Worm (Caenorhabditis elegans) whole organism, L2 larva: ENCODE measurements around the gene F08F8.9.

Source experiments
- F13H6.1 ChIP-seq: sonication (generic microtip); optimal IDR thresholded peaks from 2 replicates; lab custom pipeline; 2016; ENCODE audit warnings: missing genetic modification characterization, missing compliant biosample characterization
- alr-1 ChIP-seq: fragments of 150-350 bp; optimal IDR thresholded peaks from 2 replicates; lab custom pipeline; 2014; ENCODE audit warnings: missing biosample characterization, missing genetic modification characterization
- aly-2 ChIP-seq: fragments of 150-350 bp; optimal IDR thresholded peaks from 2 replicates; lab custom pipeline; 2014; ENCODE audit warnings: missing biosample characterization, missing genetic modification characterization
- ama-1 ChIP-seq: fragments of 150-350 bp; optimal IDR thresholded peaks from 2 replicates; lab custom pipeline; 2018; ENCODE audit warnings: inconsistent platforms
- elt-1 ChIP-seq: fragments of 150-350 bp; optimal IDR thresholded peaks from 2 replicates; lab custom pipeline; 2014; ENCODE audit warnings: missing biosample characterization, missing genetic modification characterization
- elt-3 ChIP-seq: sonication (generic microtip); optimal IDR thresholded peaks from 2 replicates; lab custom pipeline; 2017; ENCODE audit warnings: missing biosample characterization, missing genetic modification characterization
- lin-39 ChIP-seq: fragments of 150-350 bp; optimal IDR thresholded peaks from 2 replicates; lab custom pipeline; 2014; ENCODE audit warnings: missing biosample characterization, missing genetic modification reagents, missing genetic modification characterization
- lsy-2 ChIP-seq, 2 experiments: fragments of 150-350 bp in 1 of 2; sonication (generic microtip) in 1 of 2; optimal IDR thresholded peaks; 2 replicates each; lab custom pipeline; 2014 to 2017; ENCODE audit warnings: missing biosample characterization in 2 of 2, missing genetic modification characterization in 2 of 2
- mdl-1 ChIP-seq, 2 experiments: fragments of 150-350 bp in 1 of 2; sonication (generic microtip) in 1 of 2; optimal IDR thresholded peaks; 2 replicates each; lab custom pipeline; 2017; ENCODE audit warnings: missing biosample characterization in 2 of 2, missing genetic modification characterization in 2 of 2
- nhr-237 ChIP-seq: fragments of 150-350 bp; optimal IDR thresholded peaks from 2 replicates; lab custom pipeline; 2014; ENCODE audit warnings: missing biosample characterization, missing genetic modification characterization
- nhr-77 ChIP-seq: fragments of 150-350 bp; optimal IDR thresholded peaks from 2 replicates; lab custom pipeline; 2014; ENCODE audit warnings: missing biosample characterization, missing genetic modification characterization
- unc-39 ChIP-seq: fragments of 150-350 bp; optimal IDR thresholded peaks from 2 replicates; lab custom pipeline; 2014; ENCODE audit warnings: missing biosample characterization, missing genetic modification characterization
- unc-62 ChIP-seq: fragments of 150-350 bp; optimal IDR thresholded peaks from 2 replicates; lab custom pipeline; 2014; ENCODE audit warnings: missing biosample characterization, missing genetic modification reagents, missing genetic modification characterization
- zag-1 ChIP-seq: fragments of 150-350 bp; optimal IDR thresholded peaks from 2 replicates; lab custom pipeline; 2014; ENCODE audit warnings: missing biosample characterization, missing genetic modification characterization

DNA sequence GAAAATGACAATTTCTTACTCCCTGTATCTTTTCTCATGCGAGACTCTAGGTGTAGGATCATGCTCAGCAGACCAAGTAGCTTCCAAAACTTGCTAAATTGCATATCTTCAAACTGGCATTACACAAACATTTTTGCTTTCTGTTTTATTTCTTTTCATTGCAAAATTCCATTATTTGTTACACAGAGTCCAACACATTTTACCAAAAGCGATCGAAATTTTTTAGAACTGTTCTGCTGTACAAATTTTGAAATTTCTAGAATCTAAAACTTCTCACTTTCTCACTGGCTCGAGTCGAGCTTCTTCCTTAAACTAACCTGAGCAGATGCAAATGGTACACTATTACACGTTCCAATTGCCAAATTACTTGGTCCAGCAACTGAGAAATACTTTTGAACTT, 39.3 kb downstream of the F08F8.9 start:
- TF ChIP-seq lin-39 (tag; lab: Kevin White, UChicago) (no peak), unc-62 (no peak), F13H6.1 (tag; lab: Kevin White, UChicago) (no peak), lsy-2 (tag; optimal IDR thresholded peaks at IDR 0.05; lab: Kevin White, UChicago) (no peak), alr-1 (tag; lab: Kevin White, UChicago) (no peak), nhr-77 (tag; lab: Kevin White, UChicago) (no peak), mdl-1 (tag; optimal IDR thresholded peaks at IDR 0.05; lab: Kevin White, UChicago) (no peak), elt-3 (tag; lab: Kevin White, UChicago) (no peak), unc-39 (no peak), zag-1 (tag; lab: Kevin White, UChicago) (no peak), aly-2 (tag; lab: Kevin White, UChicago) (no peak), elt-1 (tag; lab: Kevin White, UChicago) (no peak), nhr-237 (tag; lab: Kevin White, UChicago) (no peak), ama-1 (lab: Kevin White, UChicago) (no peak)
